Fruit fly (Drosophila melanogaster) whole organism, embryonic: ENCODE measurements around the gene Cipc.

Experiments
- Ada2b ChIP-seq: fragments of 200-800 bp; sonication (Bioruptor generic); IDR thresholded peaks from 2 replicates; pipeline ENCODE4 v1.3.6; 2022; ENCODE audit warnings: missing biosample characterization, missing genetic modification characterization
- BEAF-32 ChIP-seq: fragments of 200-800 bp; sonication (Bioruptor generic); optimal IDR thresholded peaks from 3 replicates; lab custom pipeline; 2017; ENCODE audit warnings: missing biosample characterization, missing genetic modification characterization, mild to moderate bottlenecking, moderate library complexity, missing genetic modification reagents
- CG10321 ChIP-seq: fragments of 200-800 bp; sonication (Bioruptor generic); IDR thresholded peaks from 2 replicates; pipeline ENCODE4 v1.3.6; 2022; ENCODE audit warnings: missing biosample characterization, missing genetic modification characterization
- CG10565 ChIP-seq: fragments of 200-800 bp; sonication (Bioruptor generic); optimal IDR thresholded peaks from 3 replicates; lab custom pipeline; 2016; ENCODE audit warnings: missing biosample characterization, mild to moderate bottlenecking, missing genetic modification characterization
- CG11504 ChIP-seq: fragments of 200-800 bp; sonication (Bioruptor generic); optimal IDR thresholded peaks from 3 replicates; lab custom pipeline; 2019; ENCODE audit warnings: missing biosample characterization, mild to moderate bottlenecking, missing genetic modification characterization, moderate library complexity
- CG11696 ChIP-seq: fragments of 200-800 bp; sonication (Bioruptor generic); IDR thresholded peaks from 2 replicates; pipeline ENCODE4 v1.3.6; 2022; ENCODE audit warnings: missing biosample characterization, missing genetic modification characterization
- CG14667 ChIP-seq: fragments of 200-800 bp; sonication (Bioruptor generic); IDR thresholded peaks from 2 replicates; pipeline ENCODE4 v1.3.6; 2022; ENCODE audit warnings: missing biosample characterization, missing genetic modification characterization
- CG14710 ChIP-seq: fragments of 200-800 bp; sonication (Bioruptor generic); optimal IDR thresholded peaks from 3 replicates; lab custom pipeline; 2019; ENCODE audit warnings: missing biosample characterization, mild to moderate bottlenecking, missing genetic modification characterization, moderate library complexity
- CG14965 ChIP-seq: fragments of 200-800 bp; sonication (Bioruptor generic); optimal IDR thresholded peaks from 2 replicates; lab custom pipeline; 2016; ENCODE audit warnings: missing biosample characterization, missing genetic modification characterization, borderline replicate concordance
- CG17328 ChIP-seq: fragments of 200-800 bp; sonication (Bioruptor generic); IDR thresholded peaks from 2 replicates; pipeline ENCODE4 v1.3.6; 2022; ENCODE audit warnings: missing biosample characterization, missing genetic modification characterization
- CG17829 ChIP-seq: fragments of 200-800 bp; optimal IDR thresholded peaks from 2 replicates; lab custom pipeline; 2019; ENCODE audit warnings: missing biosample characterization, mild to moderate bottlenecking, missing genetic modification characterization, moderate library complexity
- CG2129 ChIP-seq: fragments of 200-800 bp; sonication (Bioruptor generic); IDR thresholded peaks from 2 replicates; pipeline ENCODE4 v1.3.6; 2022; ENCODE audit warnings: missing biosample characterization, missing genetic modification characterization; ENCODE audit not compliant: partially characterized antibody
- CG2712 ChIP-seq: fragments of 200-800 bp; optimal IDR thresholded peaks from 3 replicates; lab custom pipeline; 2019; ENCODE audit warnings: missing biosample characterization, mild to moderate bottlenecking, missing genetic modification characterization, moderate library complexity
- CG33213 ChIP-seq: fragments of 200-800 bp; sonication (Bioruptor generic); optimal IDR thresholded peaks from 3 replicates; lab custom pipeline; 2016; ENCODE audit warnings: missing biosample characterization, missing genetic modification characterization
- CG3407 ChIP-seq: fragments of 200-800 bp; sonication (Bioruptor generic); optimal IDR thresholded peaks from 2 replicates; lab custom pipeline; 2018; ENCODE audit warnings: missing biosample characterization, mild to moderate bottlenecking, missing genetic modification characterization
- CG4328 ChIP-seq: fragments of 200-800 bp; sonication (Bioruptor generic); optimal IDR thresholded peaks from 3 replicates; lab custom pipeline; 2017; ENCODE audit warnings: missing biosample characterization, missing genetic modification reagents, missing genetic modification characterization
- CG4854 ChIP-seq: fragments of 200-800 bp; sonication (Bioruptor generic); optimal IDR thresholded peaks from 2 replicates; lab custom pipeline; 2016; ENCODE audit warnings: missing biosample characterization, missing genetic modification characterization, inconsistent platforms
- CG6254 ChIP-seq: fragments of 200-800 bp; sonication (Bioruptor generic); optimal IDR thresholded peaks from 3 replicates; lab custom pipeline; 2017; ENCODE audit warnings: mild to moderate bottlenecking, missing biosample characterization, missing genetic modification reagents, missing genetic modification characterization
- CG6689 ChIP-seq: fragments of 200-800 bp; sonication (Bioruptor generic); IDR thresholded peaks from 2 replicates; pipeline ENCODE4 v1.3.6; 2022; ENCODE audit warnings: missing biosample characterization, missing genetic modification characterization
- CG8388 ChIP-seq: fragments of 200-800 bp; sonication (Bioruptor generic); optimal IDR thresholded peaks from 2 replicates; lab custom pipeline; 2019; ENCODE audit warnings: missing biosample characterization, mild to moderate bottlenecking, missing genetic modification characterization, moderate library complexity
- CG9609 ChIP-seq: fragments of 200-800 bp; sonication (Bioruptor generic); optimal IDR thresholded peaks from 3 replicates; lab custom pipeline; 2016; ENCODE audit warnings: missing biosample characterization, missing genetic modification characterization
- CG9932 ChIP-seq: fragments of 200-800 bp; sonication (Bioruptor generic); IDR thresholded peaks from 2 replicates; pipeline ENCODE4 v1.3.6; 2022; ENCODE audit warnings: missing biosample characterization, missing genetic modification characterization
- Ets65A ChIP-seq: fragments of 200-800 bp; sonication (Bioruptor generic); peaks from one replicate; lab custom pipeline; 2016; ENCODE audit warnings: missing biosample characterization, missing genetic modification characterization
- Gug ChIP-seq: fragments of 200-800 bp; sonication (Bioruptor generic); IDR thresholded peaks from 4 replicates; pipeline ENCODE4 v1.3.6; 2022; ENCODE audit warnings: missing biosample characterization, missing genetic modification characterization
- H2.0 ChIP-seq: fragments of 200-800 bp; sonication (Bioruptor generic); IDR thresholded peaks from 2 replicates; pipeline ENCODE4 v1.3.6; 2022; ENCODE audit warnings: missing biosample characterization, missing genetic modification characterization
- HmgD ChIP-seq: fragments of 200-800 bp; sonication (Bioruptor generic); optimal IDR thresholded peaks from 3 replicates; lab custom pipeline; 2016; ENCODE audit warnings: missing biosample characterization, missing genetic modification characterization
- MESR4 ChIP-seq: fragments of 200-800 bp; sonication (Bioruptor generic); optimal IDR thresholded peaks from 2 replicates; lab custom pipeline; 2018; ENCODE audit warnings: missing biosample characterization, mild to moderate bottlenecking, missing genetic modification characterization, moderate library complexity
- NC2α ChIP-seq: fragments of 200-800 bp; sonication (Bioruptor generic); optimal IDR thresholded peaks from 2 replicates; lab custom pipeline; 2016; ENCODE audit warnings: missing biosample characterization, missing genetic modification characterization
- NfI ChIP-seq: fragments of 200-800 bp; sonication (Bioruptor generic); optimal IDR thresholded peaks from 3 replicates; lab custom pipeline; 2018; ENCODE audit warnings: missing biosample characterization, mild to moderate bottlenecking, missing genetic modification characterization, moderate library complexity
- Opbp ChIP-seq: fragments of 200-800 bp; sonication (Bioruptor generic); IDR thresholded peaks from 3 replicates; pipeline ENCODE4 v1.3.6; 2022; ENCODE audit warnings: missing biosample characterization, missing genetic modification characterization; ENCODE audit not compliant: partially characterized antibody
- Sin3A ChIP-seq: fragments of >200 bp; optimal IDR thresholded peaks from 2 replicates; lab custom pipeline; 2018
- caup ChIP-seq: fragments of 200-800 bp; sonication (Bioruptor generic); optimal IDR thresholded peaks from 3 replicates; lab custom pipeline; 2017; ENCODE audit warnings: missing biosample characterization, mild to moderate bottlenecking, missing genetic modification characterization, moderate library complexity; ENCODE audit not compliant: severe bottlenecking
- chif ChIP-seq, 2 experiments: fragments of 200-800 bp; sonication (Bioruptor generic); optimal IDR thresholded peaks; 3 replicates each; lab custom pipeline; 2016; ENCODE audit warnings: missing biosample characterization in 2 of 2, missing genetic modification characterization in 2 of 2
- danr ChIP-seq: fragments of 200-800 bp; sonication (Bioruptor generic); IDR thresholded peaks from 2 replicates; pipeline ENCODE4 v1.3.6; 2022; ENCODE audit warnings: missing biosample characterization, missing genetic modification characterization
- ems ChIP-seq: fragments of 200-800 bp; sonication (Bioruptor generic); optimal IDR thresholded peaks from 3 replicates; lab custom pipeline; 2016; ENCODE audit warnings: missing biosample characterization, missing genetic modification characterization
- gce ChIP-seq: fragments of 200-800 bp; sonication (Bioruptor generic); IDR thresholded peaks from 3 replicates; pipeline ENCODE4 v1.3.6; 2022; ENCODE audit warnings: missing biosample characterization, missing genetic modification characterization
- gem ChIP-seq: fragments of 200-800 bp; sonication (Bioruptor generic); optimal IDR thresholded peaks from 2 replicates; lab custom pipeline; 2019; ENCODE audit warnings: missing biosample characterization, mild to moderate bottlenecking, missing genetic modification characterization, moderate library complexity
- gsb ChIP-seq: fragments of 200-800 bp; sonication (Bioruptor generic); IDR thresholded peaks from 2 replicates; pipeline ENCODE4 v1.3.6; 2022; ENCODE audit warnings: missing biosample characterization, missing genetic modification characterization
- h ChIP-seq: fragments of >200 bp; optimal IDR thresholded peaks from 2 replicates; lab custom pipeline; 2017
- nerfin-2 ChIP-seq: fragments of 200-800 bp; sonication (Bioruptor generic); IDR thresholded peaks from 2 replicates; pipeline ENCODE4 v1.3.6; 2022; ENCODE audit warnings: missing biosample characterization, missing genetic modification characterization; ENCODE audit not compliant: partially characterized antibody
- pan ChIP-seq, 4 experiments: fragments of >200 bp in 3 of 4; fragments of 200-800 bp in 1 of 4; sonication (Bioruptor generic) in 1 of 4; optimal IDR thresholded peaks in 3 of 4; IDR thresholded peaks in 1 of 4; 2 replicates each; pipeline versions ENCODE4 v1.3.6 to Lab custom; 2017 to 2022; ENCODE audit warnings: missing biosample characterization in 2 of 4, missing genetic modification characterization in 2 of 4, mixed read lengths in 1 of 4
- pros ChIP-seq: fragments of 200-800 bp; sonication (Bioruptor generic); optimal IDR thresholded peaks from 3 replicates; lab custom pipeline; 2019; ENCODE audit warnings: missing biosample characterization, mild to moderate bottlenecking, missing genetic modification characterization, moderate library complexity
- ranshi ChIP-seq: fragments of 200-800 bp; sonication (Bioruptor generic); IDR thresholded peaks from 2 replicates; pipeline ENCODE4 v1.3.6; 2022; ENCODE audit warnings: missing biosample characterization, missing genetic modification characterization
- shn ChIP-seq: fragments of 200-800 bp; sonication (Bioruptor generic); optimal IDR thresholded peaks from 3 replicates; lab custom pipeline; 2016; ENCODE audit warnings: missing biosample characterization, missing genetic modification characterization
- sna ChIP-seq: fragments of 200-800 bp; sonication (Bioruptor generic); IDR thresholded peaks from 2 replicates; pipeline ENCODE4 v1.3.6; 2022; ENCODE audit warnings: missing biosample characterization, missing genetic modification characterization; ENCODE audit not compliant: partially characterized antibody
- sr ChIP-seq: fragments of 200-800 bp; sonication (Bioruptor generic); IDR thresholded peaks from 3 replicates; pipeline ENCODE4 v1.3.6; 2022; ENCODE audit warnings: missing biosample characterization, missing genetic modification characterization
- stc ChIP-seq: fragments of 200-800 bp; sonication (Bioruptor generic); IDR thresholded peaks from 2 replicates; pipeline ENCODE4 v1.3.6; 2022; ENCODE audit warnings: missing biosample characterization, missing genetic modification characterization
- sug ChIP-seq: fragments of 200-800 bp; optimal IDR thresholded peaks from 2 replicates; lab custom pipeline; 2019; ENCODE audit warnings: missing biosample characterization, mild to moderate bottlenecking, missing genetic modification characterization, moderate library complexity
- tgo ChIP-seq: fragments of 200-800 bp; sonication (Bioruptor generic); IDR thresholded peaks from 3 replicates; pipeline ENCODE4 v1.3.6; 2022; ENCODE audit warnings: missing biosample characterization, missing genetic modification characterization
- ttk ChIP-seq: fragments of 200-800 bp; sonication (Bioruptor generic); IDR thresholded peaks from 2 replicates; pipeline ENCODE4 v2.1.2; 2022; ENCODE audit warnings: missing biosample characterization, missing genetic modification characterization
- unpg ChIP-seq: fragments of 200-800 bp; sonication (Bioruptor generic); optimal IDR thresholded peaks from 3 replicates; lab custom pipeline; 2018; ENCODE audit warnings: missing biosample characterization, mild to moderate bottlenecking, missing genetic modification characterization, moderate library complexity

The Cipc gene

dm6 chr3R:26072477-26072876 is 34.2 kb upstream of the Cipc start (continued):
- TF ChIP-seq CG3407 (peak; percentile 5), sna (GFP tag; lab: Robert Waterston, UW) (no peak), Gug (GFP tag; lab: Robert Waterston, UW) (no peak; the same call in 3 of the 4 replicates), ems (GFP tag; lab: Kevin White, UChicago) (no peak), MESR4 (GFP tag; lab: Kevin White, UChicago) (no peak), caup (GFP tag; lab: Kevin White, UChicago) (no peak), H2.0 (GFP tag; lab: Robert Waterston, UW) (0 out of 2 replicates have a peak, but pooled peaks have one; percentile 16), CG9932 (GFP tag; lab: Robert Waterston, UW) (no peak), Opbp (GFP tag; lab: Robert Waterston, UW) (no peak), CG14710 (peak; percentile 0), pros (GFP tag; lab: Kevin White, UChicago) (no peak), Ada2b (GFP tag; lab: Robert Waterston, UW) (peak; percentile 26; the same call in 1 of the 2 replicates), CG10321 (GFP tag; lab: Robert Waterston, UW) (no peak), CG6689 (GFP tag; lab: Robert Waterston, UW) (peak; percentile 57), CG6254 (peak; percentile 44), CG2712 (tag; lab: Kevin White, UChicago) (peak; percentile 41), sug (tag; lab: Kevin White, UChicago) (no peak), CG11696 (GFP tag; lab: Robert Waterston, UW) (no peak), gem (tag; lab: Kevin White, UChicago) (peak; percentile 51), Ets65A (no peak), sr (no peak), CG14667 (peak; percentile 34), gsb (GFP tag; lab: Robert Waterston, UW) (no peak), ttk (GFP tag; lab: Robert Waterston, UW) (peak; percentile 33; the same call in 1 of the 2 replicates), CG8388 (peak; percentile 18), CG11504 (peak; percentile 39), danr (GFP tag; lab: Robert Waterston, UW) (no peak), HmgD (GFP tag; lab: Kevin White, UChicago) (no peak), CG9609 (GFP tag; lab: Kevin White, UChicago) (no peak), shn (GFP tag; lab: Kevin White, UChicago) (no peak), stc (GFP tag; lab: Robert Waterston, UW) (peak; percentile 49; the same call in 1 of the 2 replicates), NfI (GFP tag; lab: Kevin White, UChicago) (no peak), CG4854 (GFP tag; lab: Kevin White, UChicago) (no peak), CG33213 (no peak), h (lab: Kevin White, UChicago) (no peak), Sin3A (no peak), BEAF-32 (GFP tag; lab: Kevin White, UChicago) (no peak), CG14965 (GFP tag; lab: Kevin White, UChicago) (no peak), CG4328 (no peak), CG17829 (peak; percentile 20), pan (optimal IDR thresholded peaks at IDR 0.05; lab: Kevin White, UChicago) (no peak), pan (GFP tag; optimal IDR thresholded peaks at IDR 0.05 in 1 of 2, IDR thresholded peaks at IDR 0.05 in 1 of 2) (peak in 1 of 2 experiments; percentile 50), chif (GFP tag; optimal IDR thresholded peaks at IDR 0.05; lab: Kevin White, UChicago) (peak; percentile 36 to 38), nerfin-2 (GFP tag; lab: Robert Waterston, UW) (no peak), gce (no peak), tgo (GFP tag; lab: Robert Waterston, UW) (peak; percentile 49; the same call in 2 of the 3 replicates), CG17328 (peak; percentile 69), NC2α (GFP tag; lab: Kevin White, UChicago) (no peak), ranshi (GFP tag; lab: Robert Waterston, UW) (no peak), CG10565 (no peak), CG2129 (GFP tag; lab: Robert Waterston, UW) (no peak), unpg (GFP tag; lab: Kevin White, UChicago) (no peak)
